Worm (Caenorhabditis elegans): Measurements from ENCODE around the gene sdz-16.

DNA sequence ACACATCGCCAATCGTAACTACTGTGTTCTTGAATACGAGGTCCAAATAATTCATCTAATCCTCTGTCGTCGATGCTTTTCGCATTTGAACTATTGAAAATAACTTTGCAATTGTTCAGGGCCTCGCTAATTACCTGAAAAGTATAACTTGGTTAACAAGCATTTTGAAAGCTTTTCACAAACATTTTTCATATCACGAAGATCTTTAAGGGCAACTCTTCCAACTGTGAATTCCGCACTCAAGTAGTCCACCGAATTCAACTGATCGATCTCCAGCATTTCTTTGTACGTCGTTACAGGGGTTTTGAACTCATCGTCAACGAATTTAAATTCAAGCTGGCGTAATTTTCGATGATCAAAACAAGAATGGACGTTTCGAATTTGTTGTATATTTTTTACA lies 31.3 kb downstream of the sdz-16 start:
- TF ChIP-seq sem-2 (GFP tag; optimal IDR thresholded peaks at IDR 0.05) (no peak), elt-3 (tag; optimal IDR thresholded peaks at IDR 0.05) (no peak), M03D4.4 (tag; optimal IDR thresholded peaks at IDR 0.05) (no peak), nhr-76 (tag; optimal IDR thresholded peaks at IDR 0.05) (no peak), ham-2 (GFP tag; optimal IDR thresholded peaks at IDR 0.05) (no peak), mls-2 (tag; optimal IDR thresholded peaks at IDR 0.05) (no peak), mab-5 (tag; optimal IDR thresholded peaks at IDR 0.05) (no peak), nhr-28 (tag; optimal IDR thresholded peaks at IDR 0.05) (no peak), elt-1 (tag; optimal IDR thresholded peaks at IDR 0.05; ENCODE audit: borderline replicate concordance, insufficient read depth) (no peak), unc-39 (tag; optimal IDR thresholded peaks at IDR 0.05) (no peak), snpc-4 (tag; optimal IDR thresholded peaks at IDR 0.05) (no peak), ztf-11 (tag; optimal IDR thresholded peaks at IDR 0.05) (no peak)

Measured in whole organism, mixed stage, embryonic.